Fruit fly (Drosophila melanogaster) whole organism, embryonic: ENCODE results near the gene Eig71Ea.

Source experiments
- ATbp ChIP-seq: fragments of 200-800 bp; sonication (Bioruptor generic); optimal IDR thresholded peaks from 2 replicates; lab custom pipeline; 2017; ENCODE audit warnings: missing biosample characterization, mild to moderate bottlenecking, missing genetic modification characterization, missing genetic modification reagents
- Abd-B ChIP-seq: fragments of 200-800 bp; sonication (Bioruptor generic); optimal IDR thresholded peaks from 2 replicates; lab custom pipeline; 2018; ENCODE audit warnings: missing biosample characterization, mild to moderate bottlenecking, missing genetic modification characterization, moderate library complexity
- Atf3 ChIP-seq: fragments of 200-800 bp; sonication (Bioruptor generic); optimal IDR thresholded peaks from 3 replicates; lab custom pipeline; 2016; ENCODE audit warnings: missing biosample characterization, missing genetic modification characterization
- Bdp1 ChIP-seq: fragments of 200-800 bp; sonication (Bioruptor generic); optimal IDR thresholded peaks from 3 replicates; lab custom pipeline; 2016; ENCODE audit warnings: missing biosample characterization, missing genetic modification characterization
- CG11696 ChIP-seq: fragments of 200-800 bp; sonication (Bioruptor generic); IDR thresholded peaks from 2 replicates; pipeline ENCODE4 v1.3.6; 2022; ENCODE audit warnings: missing biosample characterization, missing genetic modification characterization
- CG13287 ChIP-seq: fragments of 200-800 bp; sonication (Bioruptor generic); IDR thresholded peaks from 2 replicates; pipeline ENCODE4 v1.3.6; 2022; ENCODE audit warnings: missing biosample characterization, missing genetic modification characterization; ENCODE audit not compliant: partially characterized antibody
- CG13296 ChIP-seq: fragments of 200-800 bp; sonication (Bioruptor generic); optimal IDR thresholded peaks from 3 replicates; lab custom pipeline; 2018; ENCODE audit warnings: missing biosample characterization, mild to moderate bottlenecking, missing genetic modification characterization
- CG13424 ChIP-seq: fragments of 200-800 bp; sonication (Bioruptor generic); optimal IDR thresholded peaks from 2 replicates; lab custom pipeline; 2019; ENCODE audit warnings: missing biosample characterization, mild to moderate bottlenecking, missing genetic modification characterization, moderate library complexity
- CG14860 ChIP-seq: fragments of 200-800 bp; sonication (Bioruptor generic); IDR thresholded peaks from 3 replicates; pipeline ENCODE4 v1.3.6; 2022; ENCODE audit warnings: missing biosample characterization, missing genetic modification characterization; ENCODE audit not compliant: partially characterized antibody
- CG15073 ChIP-seq: fragments of 200-800 bp; sonication (Bioruptor generic); optimal IDR thresholded peaks from 2 replicates; lab custom pipeline; 2016; ENCODE audit warnings: missing biosample characterization, missing genetic modification characterization
- CG15601 ChIP-seq: fragments of 200-800 bp; sonication (Bioruptor generic); optimal IDR thresholded peaks from 3 replicates; lab custom pipeline; 2019; ENCODE audit warnings: missing biosample characterization, mild to moderate bottlenecking, missing genetic modification characterization, moderate library complexity
- CG17612 ChIP-seq: fragments of 200-800 bp; sonication (Bioruptor generic); IDR thresholded peaks from 2 replicates; pipeline ENCODE4 v1.3.6; 2022; ENCODE audit warnings: missing biosample characterization, missing genetic modification characterization
- CG2712 ChIP-seq: fragments of 200-800 bp; optimal IDR thresholded peaks from 3 replicates; lab custom pipeline; 2019; ENCODE audit warnings: missing biosample characterization, mild to moderate bottlenecking, missing genetic modification characterization, moderate library complexity
- CG2875 ChIP-seq: fragments of 200-800 bp; sonication (Bioruptor generic); optimal IDR thresholded peaks from 2 replicates; lab custom pipeline; 2017; ENCODE audit warnings: missing biosample characterization, mild to moderate bottlenecking, missing genetic modification characterization, missing genetic modification reagents
- CG30431 ChIP-seq: fragments of 200-800 bp; sonication (Bioruptor generic); optimal IDR thresholded peaks from 2 replicates; lab custom pipeline; 2017; ENCODE audit warnings: missing biosample characterization, missing genetic modification characterization
- CG3065 ChIP-seq: fragments of 200-800 bp; sonication (Bioruptor generic); optimal IDR thresholded peaks from 2 replicates; lab custom pipeline; 2016; ENCODE audit warnings: missing biosample characterization, missing genetic modification characterization
- CG32532 ChIP-seq: fragments of 200-800 bp; sonication (Bioruptor generic); IDR thresholded peaks from 2 replicates; pipeline ENCODE4 v1.3.6; 2022; ENCODE audit warnings: missing biosample characterization, missing genetic modification characterization
- CG33557 ChIP-seq: fragments of 200-800 bp; sonication (Bioruptor generic); optimal IDR thresholded peaks from 2 replicates; lab custom pipeline; 2019; ENCODE audit warnings: missing biosample characterization, mild to moderate bottlenecking, missing genetic modification characterization, moderate library complexity
- CG4730 ChIP-seq: fragments of 200-800 bp; sonication (Bioruptor generic); IDR thresholded peaks from 2 replicates; pipeline ENCODE4 v1.3.6; 2022; ENCODE audit warnings: missing biosample characterization, missing genetic modification characterization
- CG4854 ChIP-seq: fragments of 200-800 bp; sonication (Bioruptor generic); optimal IDR thresholded peaks from 2 replicates; lab custom pipeline; 2016; ENCODE audit warnings: missing biosample characterization, missing genetic modification characterization, inconsistent platforms
- CG7745 ChIP-seq: fragments of 200-800 bp; sonication (Bioruptor generic); optimal IDR thresholded peaks from 2 replicates; lab custom pipeline; 2018; ENCODE audit warnings: missing biosample characterization, mild to moderate bottlenecking, missing genetic modification characterization, moderate library complexity
- E2f2 ChIP-seq: fragments of 200-800 bp; sonication (Bioruptor generic); IDR thresholded peaks from 2 replicates; pipeline ENCODE4 v1.3.6; 2022; ENCODE audit warnings: missing biosample characterization, missing genetic modification characterization
- Fer1 ChIP-seq: fragments of 200-800 bp; sonication (Bioruptor generic); optimal IDR thresholded peaks from 2 replicates; lab custom pipeline; 2017; ENCODE audit warnings: missing biosample characterization, mild to moderate bottlenecking, missing genetic modification characterization
- H2.0 ChIP-seq: fragments of 200-800 bp; sonication (Bioruptor generic); IDR thresholded peaks from 2 replicates; pipeline ENCODE4 v1.3.6; 2022; ENCODE audit warnings: missing biosample characterization, missing genetic modification characterization
- MESR4 ChIP-seq: fragments of 200-800 bp; sonication (Bioruptor generic); optimal IDR thresholded peaks from 2 replicates; lab custom pipeline; 2018; ENCODE audit warnings: missing biosample characterization, mild to moderate bottlenecking, missing genetic modification characterization, moderate library complexity
- MTF-1 ChIP-seq: fragments of 200-800 bp; sonication (Bioruptor generic); optimal IDR thresholded peaks from 2 replicates; lab custom pipeline; 2018; ENCODE audit warnings: missing biosample characterization, mild to moderate bottlenecking, missing genetic modification characterization, borderline replicate concordance
- NK7.1 ChIP-seq: fragments of 200-800 bp; sonication (Bioruptor generic); optimal IDR thresholded peaks from 3 replicates; lab custom pipeline; 2016; ENCODE audit warnings: missing biosample characterization, missing genetic modification characterization
- Spps ChIP-seq: fragments of 200-800 bp; sonication (Bioruptor generic); optimal IDR thresholded peaks from 2 replicates; lab custom pipeline; 2018; ENCODE audit warnings: missing biosample characterization, mild to moderate bottlenecking, missing genetic modification characterization
- ap ChIP-seq: fragments of 200-800 bp; sonication (Bioruptor generic); IDR thresholded peaks from 2 replicates; pipeline ENCODE4 v1.3.6; 2022; ENCODE audit warnings: missing biosample characterization, missing genetic modification characterization
- br ChIP-seq: fragments of >200 bp; optimal IDR thresholded peaks from 2 replicates; lab custom pipeline; 2017
- btn ChIP-seq: fragments of 200-800 bp; sonication (Bioruptor generic); optimal IDR thresholded peaks from 2 replicates; lab custom pipeline; 2016; ENCODE audit warnings: missing biosample characterization, missing genetic modification characterization
- chinmo ChIP-seq: fragments of 200-800 bp; sonication (Bioruptor generic); IDR thresholded peaks from 4 replicates; pipeline ENCODE4 v1.3.6; 2022; ENCODE audit warnings: missing biosample characterization, missing genetic modification characterization; ENCODE audit not compliant: partially characterized antibody
- corto ChIP-seq: fragments of 200-800 bp; sonication (Bioruptor generic); optimal IDR thresholded peaks from 2 replicates; lab custom pipeline; 2016; ENCODE audit warnings: missing biosample characterization, mild to moderate bottlenecking, missing genetic modification characterization, moderate library complexity
- cwo ChIP-seq: fragments of 200-800 bp; sonication (Bioruptor generic); optimal IDR thresholded peaks from 3 replicates; lab custom pipeline; 2017; ENCODE audit warnings: missing biosample characterization, missing genetic modification characterization, mild to moderate bottlenecking, moderate library complexity, missing genetic modification reagents
- dmrt99B ChIP-seq: fragments of 200-800 bp; sonication (Bioruptor generic); optimal IDR thresholded peaks from 2 replicates; lab custom pipeline; 2018; ENCODE audit warnings: missing biosample characterization, mild to moderate bottlenecking, missing genetic modification characterization, moderate library complexity
- dysf ChIP-seq: fragments of 200-800 bp; sonication (Bioruptor generic); IDR thresholded peaks from 3 replicates; pipeline ENCODE4 v1.3.6; 2022; ENCODE audit warnings: missing biosample characterization, missing genetic modification characterization
- ftz-f1 ChIP-seq: fragments of 200-800 bp; sonication (Bioruptor generic); optimal IDR thresholded peaks from 2 replicates; lab custom pipeline; 2016; ENCODE audit warnings: missing biosample characterization, missing genetic modification characterization
- gsb ChIP-seq: fragments of 200-800 bp; sonication (Bioruptor generic); IDR thresholded peaks from 2 replicates; pipeline ENCODE4 v1.3.6; 2022; ENCODE audit warnings: missing biosample characterization, missing genetic modification characterization
- gsb-n ChIP-seq: fragments of 200-800 bp; sonication (Bioruptor generic); optimal IDR thresholded peaks from 3 replicates; lab custom pipeline; 2018; ENCODE audit warnings: missing biosample characterization, mild to moderate bottlenecking, missing genetic modification characterization
- prd ChIP-seq, 3 experiments: fragments of >200 bp in 2 of 3; fragments of 200-800 bp in 1 of 3; sonication (Bioruptor generic) in 1 of 3; optimal IDR thresholded peaks in 2 of 3; IDR thresholded peaks in 1 of 3; 2 replicates in 2 of 3; 3 replicates in 1 of 3; pipeline versions ENCODE4 v1.3.6 to Lab custom; 2017 to 2022; ENCODE audit warnings: missing biosample characterization in 1 of 3, missing genetic modification characterization in 1 of 3
- row ChIP-seq: fragments of 200-800 bp; sonication (Bioruptor generic); IDR thresholded peaks from 3 replicates; pipeline ENCODE4 v1.3.6; 2022; ENCODE audit warnings: missing biosample characterization, missing genetic modification characterization
- sens-2 ChIP-seq: fragments of 200-800 bp; sonication (Bioruptor generic); IDR thresholded peaks from 2 replicates; pipeline ENCODE4 v1.3.6; 2022; ENCODE audit warnings: missing biosample characterization, missing genetic modification characterization
- slbo ChIP-seq: fragments of 200-800 bp; sonication (Bioruptor generic); IDR thresholded peaks from 2 replicates; pipeline ENCODE4 v1.3.6; 2022; ENCODE audit warnings: missing biosample characterization, missing genetic modification characterization
- tio ChIP-seq: fragments of 200-800 bp; sonication (Bioruptor generic); optimal IDR thresholded peaks from 2 replicates; lab custom pipeline; 2017; ENCODE audit warnings: missing biosample characterization, missing genetic modification characterization, inconsistent platforms
- tll ChIP-seq, 2 experiments: fragments of 200-800 bp in 1 of 2; fragments of >200 bp in 1 of 2; sonication (Bioruptor generic) in 1 of 2; optimal IDR thresholded peaks; 2 replicates each; lab custom pipeline; 2017 to 2019; ENCODE audit warnings: missing biosample characterization in 2 of 2, missing genetic modification characterization in 2 of 2, mild to moderate bottlenecking in 1 of 2, moderate library complexity in 1 of 2
- toy ChIP-seq: fragments of 200-800 bp; sonication (Bioruptor generic); IDR thresholded peaks from 2 replicates; pipeline ENCODE4 v1.3.6; 2022; ENCODE audit warnings: missing biosample characterization, missing genetic modification characterization
- trh ChIP-seq: fragments of 200-800 bp; sonication (Bioruptor generic); optimal IDR thresholded peaks from 2 replicates; lab custom pipeline; 2016; ENCODE audit warnings: missing biosample characterization, missing genetic modification characterization
- vvl ChIP-seq: fragments of 200-800 bp; sonication (Bioruptor generic); IDR thresholded peaks from 2 replicates; pipeline ENCODE4 v1.3.6; 2022; ENCODE audit warnings: missing biosample characterization, missing genetic modification characterization
- wor ChIP-seq: fragments of 200-800 bp; sonication (Bioruptor generic); IDR thresholded peaks from 2 replicates; pipeline ENCODE4 v1.3.6; 2022; ENCODE audit warnings: missing biosample characterization, missing genetic modification characterization

Gene Eig71Ea

dm6 chr3L:15619626-15620247 is 29.7 kb downstream of the Eig71Ea start, which contains the start of gene Phs (continued):
- peak; percentile 63 for TF ChIP-seq sens-2 (GFP tag; lab: Robert Waterston, UW)
- peak; percentile 35 for TF ChIP-seq CG7745 (tag; lab: Kevin White, UChicago)
- no peak for TF ChIP-seq wor (GFP tag; lab: Robert Waterston, UW)
- TF ChIP-seq gsb-n (tag; lab: Kevin White, UChicago): peak; percentile 96
- TF ChIP-seq CG2712 (tag; lab: Kevin White, UChicago): peak; percentile 51
- peak; percentile 79 for TF ChIP-seq H2.0 (GFP tag; lab: Robert Waterston, UW)
- peak; percentile 94 for TF ChIP-seq slbo (GFP tag; lab: Robert Waterston, UW)
- peak; percentile 78 for TF ChIP-seq btn (GFP tag; lab: Kevin White, UChicago)
- TF ChIP-seq chinmo (GFP tag; lab: Robert Waterston, UW): peak; percentile 82; the same call in 1 of the 4 replicates
- peak; percentile 80 for TF ChIP-seq NK7.1
- TF ChIP-seq tll (GFP tag; optimal IDR thresholded peaks at IDR 0.05; lab: Kevin White, UChicago): no peak
- peak; percentile 79 for TF ChIP-seq MTF-1 (GFP tag; lab: Kevin White, UChicago)
- peak; percentile 69 for TF ChIP-seq CG13287 (GFP tag; lab: Robert Waterston, UW)
- no peak for TF ChIP-seq CG15073 (GFP tag; lab: Kevin White, UChicago)
- no peak for TF ChIP-seq br
- TF ChIP-seq ftz-f1 (GFP tag; lab: Kevin White, UChicago): peak; percentile 73
- TF ChIP-seq CG17612 (GFP tag; lab: Robert Waterston, UW): peak; percentile 53; the same call in 1 of the 2 replicates
- peak; percentile 84 for TF ChIP-seq Bdp1 (GFP tag; lab: Kevin White, UChicago)
- TF ChIP-seq CG4854 (GFP tag; lab: Kevin White, UChicago): peak; percentile 77
- no peak for TF ChIP-seq Abd-B (GFP tag; lab: Kevin White, UChicago)
- peak; percentile 47 for TF ChIP-seq cwo (GFP tag; lab: Kevin White, UChicago)
- TF ChIP-seq Atf3 (GFP tag; lab: Kevin White, UChicago): peak; percentile 57
- TF ChIP-seq Fer1 (GFP tag; lab: Kevin White, UChicago): peak; percentile 79
- TF ChIP-seq trh (GFP tag; lab: Kevin White, UChicago): peak; percentile 52
- TF ChIP-seq MESR4: peak; percentile 57
- peak; percentile 59 for TF ChIP-seq corto (GFP tag; lab: Kevin White, UChicago)
- peak; percentile 18 for TF ChIP-seq dmrt99B (tag; lab: Kevin White, UChicago)
- TF ChIP-seq CG4730: peak; percentile 54; the same call in 1 of the 2 replicates
- 0 out of 3 replicates have a peak, but pooled peaks have one; percentile 37 for TF ChIP-seq row
- peak; percentile 51 for TF ChIP-seq CG3065 (GFP tag; lab: Kevin White, UChicago)
- peak; percentile 46 for TF ChIP-seq tio (GFP tag; lab: Kevin White, UChicago)
- no peak; the same call in 1 of the 2 replicates for TF ChIP-seq toy
- no peak for TF ChIP-seq CG14860 (GFP tag; lab: Robert Waterston, UW)
- TF ChIP-seq CG13296: peak; percentile 53
- TF ChIP-seq ap (GFP tag; lab: Robert Waterston, UW): peak; percentile 68
- TF ChIP-seq dysf (GFP tag; lab: Robert Waterston, UW): peak; percentile 70
- peak; percentile 61; the same call in 1 of the 2 replicates for TF ChIP-seq gsb (GFP tag; lab: Robert Waterston, UW)
- peak; percentile 81 for TF ChIP-seq CG32532 (GFP tag; lab: Robert Waterston, UW)
- TF ChIP-seq CG33557 (GFP tag; lab: Kevin White, UChicago): peak; percentile 44
- peak; percentile 88 for TF ChIP-seq vvl (GFP tag; lab: Robert Waterston, UW)
- TF ChIP-seq CG11696 (GFP tag; lab: Robert Waterston, UW): no peak
- TF ChIP-seq Spps: no peak
- peak; percentile 35 for TF ChIP-seq CG15601 (tag; lab: Kevin White, UChicago)
- peak; percentile 51 for TF ChIP-seq CG2875 (GFP tag; lab: Kevin White, UChicago)
- peak; percentile 67 for TF ChIP-seq ATbp
- TF ChIP-seq CG13424 (tag; lab: Kevin White, UChicago): peak; percentile 24
- TF ChIP-seq E2f2 (GFP tag; lab: Robert Waterston, UW): peak; percentile 99
- no peak for TF ChIP-seq prd (optimal IDR thresholded peaks at IDR 0.05; lab: Kevin White, UChicago)
- TF ChIP-seq prd (GFP tag; IDR thresholded peaks at IDR 0.05; lab: Robert Waterston, UW): peak; percentile 78
- peak; percentile 68 for TF ChIP-seq CG30431 (GFP tag; lab: Kevin White, UChicago)
